Worm (Caenorhabditis elegans): Measurements from ENCODE around the gene F54G2.1.

ce11 chrX:2620280-2620679, 43.9 kb downstream of the F54G2.1 start:
- TF ChIP-seq W03F9.2 (tag; optimal IDR thresholded peaks at IDR 0.05): no peak
- no peak for TF ChIP-seq him-1 (tag; optimal IDR thresholded peaks at IDR 0.05)
- TF ChIP-seq dao-5 (tag; optimal IDR thresholded peaks at IDR 0.05): no peak
